Worm (Caenorhabditis elegans) whole organism, midembryonic: ENCODE results near the gene F41B4.1.

Source experiments
- T22C8.4 ChIP-seq: fragments of 200-800 bp; sonication (Bioruptor generic); IDR thresholded peaks from 2 replicates; pipeline ENCODE4 v1.3.6; 2022; ENCODE audit warnings: missing genetic modification characterization, missing compliant biosample characterization
- cog-1 ChIP-seq: sonication (generic microtip); optimal IDR thresholded peaks from 2 replicates; lab custom pipeline; 2016; ENCODE audit warnings: missing genetic modification characterization, missing compliant biosample characterization
- flt-1 ChIP-seq: fragments of 200-800 bp; sonication (Bioruptor generic); IDR thresholded peaks from 2 replicates; pipeline ENCODE4 v1.3.6; 2022; ENCODE audit warnings: missing genetic modification characterization, missing compliant biosample characterization
- klf-2 ChIP-seq: fragments of 200-800 bp; sonication (Bioruptor generic); conservative IDR thresholded peaks from 2 replicates; pipeline ENCODE4 v1.3.6; 2022; ENCODE audit warnings: missing genetic modification reagents, missing genetic modification characterization, missing compliant biosample characterization
- med-1 ChIP-seq: sonication (generic microtip); optimal IDR thresholded peaks from 2 replicates; lab custom pipeline; 2017; ENCODE audit warnings: missing genetic modification characterization, mild to moderate bottlenecking, missing compliant biosample characterization, antibody characterized with exemption, missing genetic modification reagents; ENCODE audit not compliant: insufficient read depth
- ref-1 ChIP-seq: fragments of 200-800 bp; sonication (Bioruptor generic); conservative IDR thresholded peaks from 2 replicates; pipeline ENCODE4 v1.3.6; 2022; ENCODE audit warnings: missing genetic modification reagents, missing genetic modification characterization, missing compliant biosample characterization
- tab-1 ChIP-seq: fragments of 200-800 bp; sonication (Bioruptor generic); IDR thresholded peaks from 2 replicates; pipeline ENCODE4 v1.3.6; 2022; ENCODE audit warnings: missing genetic modification characterization, missing compliant biosample characterization
- ztf-23 ChIP-seq: fragments of 200-800 bp; sonication (Bioruptor generic); IDR thresholded peaks from 2 replicates; pipeline ENCODE4 v1.3.6; 2022; ENCODE audit warnings: missing genetic modification reagents, missing genetic modification characterization, missing compliant biosample characterization

The F41B4.1 gene

DNA sequence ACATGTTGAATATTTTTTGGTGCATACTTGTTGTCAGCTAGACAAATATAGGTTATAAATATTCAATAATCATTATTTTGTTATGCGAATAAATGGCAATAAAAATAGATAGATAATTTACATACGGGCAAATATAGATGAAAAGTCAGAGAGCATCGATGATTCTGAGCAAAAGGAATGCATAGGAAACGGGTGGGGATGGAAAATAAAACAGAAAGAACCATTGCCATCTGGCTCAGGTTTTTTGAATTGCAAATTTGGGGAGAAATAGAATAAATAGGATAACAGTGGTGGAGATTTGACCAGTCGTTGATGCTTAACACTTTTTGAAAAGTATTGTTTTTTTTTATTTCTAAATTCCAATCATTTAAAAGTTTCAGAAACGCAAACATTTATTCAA, 42.8 kb downstream of the F41B4.1 start, which contains the start of gene idpp-6:
Gene idpp-6, plus strand, starts transcription at position 301 of the 400 bp plus-strand sequence.
- TF ChIP-seq ztf-23 (GFP tag; lab: Robert Waterston, UW), result no peak
- TF ChIP-seq med-1 (GFP tag; lab: Kevin White, UChicago), result no peak
- TF ChIP-seq T22C8.4 (GFP tag; lab: Robert Waterston, UW), result no peak
- no peak for TF ChIP-seq ref-1 (GFP tag; lab: Robert Waterston, UW)
- no peak for TF ChIP-seq tab-1
- TF ChIP-seq cog-1 (tag; lab: Kevin White, UChicago), result no peak
- TF ChIP-seq flt-1, result no peak
- TF ChIP-seq klf-2 (GFP tag; lab: Robert Waterston, UW), result no peak

DNA sequence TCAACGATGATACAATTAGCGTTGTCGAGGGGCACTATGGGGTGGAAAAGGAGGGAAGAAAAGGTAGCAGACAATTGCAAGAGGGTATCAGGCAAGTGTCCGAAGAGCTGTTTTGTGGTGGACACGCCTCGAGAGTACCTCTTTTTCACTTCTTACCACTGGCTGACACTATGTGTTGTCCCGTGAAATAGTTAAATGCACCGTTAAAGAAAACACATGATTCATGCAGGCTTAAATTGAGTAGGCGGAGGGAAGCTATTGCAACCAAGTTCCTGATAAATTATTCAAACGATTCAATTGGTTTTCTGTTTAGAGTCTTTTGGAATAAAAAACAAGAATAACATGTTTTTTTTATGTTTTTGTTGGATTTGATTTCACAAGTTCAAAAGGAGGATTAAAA, 47.6 kb downstream of the F41B4.1 start, which contains the start of gene irk-1:
Gene irk-1, minus strand, starts transcription at position 101 of the 400 bp plus-strand sequence.
- TF ChIP-seq tab-1 (no peak), klf-2 (GFP tag; lab: Robert Waterston, UW) (no peak), ztf-23 (GFP tag; lab: Robert Waterston, UW) (0 out of 2 replicates have a peak, but pooled peaks have one; percentile 16)
